Worm (Caenorhabditis elegans): ENCODE results near the gene Y54E2A.8.

- TF ChIP-seq cog-1 (tag; optimal IDR thresholded peaks at IDR 0.05) (no peak), flt-1 (GFP tag; IDR thresholded peaks at IDR 0.05) (no peak), med-1 (GFP tag; optimal IDR thresholded peaks at IDR 0.05; ENCODE audit: insufficient read depth) (no peak), ztf-29 (GFP tag; IDR thresholded peaks at IDR 0.05) (no peak), T22C8.4 (GFP tag; IDR thresholded peaks at IDR 0.05) (no peak), tab-1 (GFP tag; IDR thresholded peaks at IDR 0.05) (no peak), ztf-23 (GFP tag; IDR thresholded peaks at IDR 0.05) (no peak), klf-2 (GFP tag; conservative IDR thresholded peaks at IDR 0.05) (no peak), ref-1 (GFP tag; conservative IDR thresholded peaks at IDR 0.05) (no peak)
These were observed 34.1 kb downstream of the Y54E2A.8 start, which contains the start of gene osta-3 for ce11 chrII:14812231-14812630.

Data from whole organism, midembryonic.